Fruit fly (Drosophila melanogaster) whole organism, embryonic: ENCODE data around the gene BORCS6.

ENCODE experiments used
- Atf6 ChIP-seq: fragments of 200-800 bp; sonication (Bioruptor generic); IDR thresholded peaks from 2 replicates; pipeline ENCODE4 v1.3.6; 2022; ENCODE audit warnings: missing biosample characterization, missing genetic modification characterization
- B-H2 ChIP-seq: fragments of 200-800 bp; sonication (Bioruptor generic); optimal IDR thresholded peaks from 2 replicates; lab custom pipeline; 2018; ENCODE audit warnings: missing biosample characterization, mild to moderate bottlenecking, missing genetic modification characterization
- CG11093 ChIP-seq: fragments of 200-800 bp; sonication (Bioruptor generic); IDR thresholded peaks from 3 replicates; pipeline ENCODE4 v1.3.6; 2022; ENCODE audit warnings: missing biosample characterization, missing genetic modification characterization
- CG12659 ChIP-seq: fragments of 200-800 bp; sonication (Bioruptor generic); optimal IDR thresholded peaks from 3 replicates; lab custom pipeline; 2017; ENCODE audit warnings: mild to moderate bottlenecking, missing biosample characterization, missing genetic modification reagents, missing genetic modification characterization
- CG13287 ChIP-seq: fragments of 200-800 bp; sonication (Bioruptor generic); IDR thresholded peaks from 2 replicates; pipeline ENCODE4 v1.3.6; 2022; ENCODE audit warnings: missing biosample characterization, missing genetic modification characterization; ENCODE audit not compliant: partially characterized antibody
- CG13894 ChIP-seq: fragments of 200-800 bp; sonication (Bioruptor generic); optimal IDR thresholded peaks from 3 replicates; lab custom pipeline; 2018; ENCODE audit warnings: missing biosample characterization, mild to moderate bottlenecking, missing genetic modification characterization, moderate library complexity
- CG15073 ChIP-seq: fragments of 200-800 bp; sonication (Bioruptor generic); optimal IDR thresholded peaks from 2 replicates; lab custom pipeline; 2016; ENCODE audit warnings: missing biosample characterization, missing genetic modification characterization
- CG17186 ChIP-seq: fragments of 200-800 bp; sonication (Bioruptor generic); optimal IDR thresholded peaks from 3 replicates; lab custom pipeline; 2017; ENCODE audit warnings: missing biosample characterization, missing genetic modification reagents, missing genetic modification characterization
- CG17361 ChIP-seq: fragments of 200-800 bp; sonication (Bioruptor generic); IDR thresholded peaks from 3 replicates; pipeline ENCODE4 v1.3.6; 2022; ENCODE audit warnings: missing biosample characterization, missing genetic modification characterization
- CG17385 ChIP-seq: fragments of 200-800 bp; sonication (Bioruptor generic); optimal IDR thresholded peaks from 3 replicates; lab custom pipeline; 2018; ENCODE audit warnings: missing biosample characterization, mild to moderate bottlenecking, missing genetic modification characterization
- CG18011 ChIP-seq: fragments of 200-800 bp; sonication (Bioruptor generic); optimal IDR thresholded peaks from 2 replicates; lab custom pipeline; 2017; ENCODE audit warnings: missing biosample characterization, missing genetic modification characterization, mild to moderate bottlenecking, moderate library complexity, missing genotype
- CG1832 ChIP-seq: fragments of 200-800 bp; sonication (Bioruptor generic); optimal IDR thresholded peaks from 2 replicates; lab custom pipeline; 2017; ENCODE audit warnings: missing biosample characterization, mild to moderate bottlenecking, missing genetic modification characterization, inconsistent platforms
- CG2120 ChIP-seq: fragments of 200-800 bp; sonication (Bioruptor generic); optimal IDR thresholded peaks from 3 replicates; lab custom pipeline; 2016; ENCODE audit warnings: missing biosample characterization, missing genetic modification characterization
- CG2199 ChIP-seq: fragments of 200-800 bp; sonication (Bioruptor generic); IDR thresholded peaks from 3 replicates; pipeline ENCODE4 v1.3.6; 2022; ENCODE audit warnings: missing biosample characterization, missing genetic modification characterization
- CG2678 ChIP-seq: fragments of 200-800 bp; sonication (Bioruptor generic); optimal IDR thresholded peaks from 3 replicates; lab custom pipeline; 2019; ENCODE audit warnings: missing biosample characterization, mild to moderate bottlenecking, missing genetic modification characterization, moderate library complexity
- CG31224 ChIP-seq: fragments of 200-800 bp; sonication (Bioruptor generic); IDR thresholded peaks from 2 replicates; pipeline ENCODE4 v1.3.6; 2022; ENCODE audit warnings: missing biosample characterization, missing genetic modification characterization
- CG33213 ChIP-seq: fragments of 200-800 bp; sonication (Bioruptor generic); optimal IDR thresholded peaks from 3 replicates; lab custom pipeline; 2016; ENCODE audit warnings: missing biosample characterization, missing genetic modification characterization
- CG4328 ChIP-seq: fragments of 200-800 bp; sonication (Bioruptor generic); optimal IDR thresholded peaks from 3 replicates; lab custom pipeline; 2017; ENCODE audit warnings: missing biosample characterization, missing genetic modification reagents, missing genetic modification characterization
- CG4707 ChIP-seq: fragments of 200-800 bp; sonication (Bioruptor generic); optimal IDR thresholded peaks from 2 replicates; lab custom pipeline; 2018; ENCODE audit warnings: missing biosample characterization, mild to moderate bottlenecking, missing genetic modification characterization, moderate library complexity
- CG6854 ChIP-seq: fragments of 200-800 bp; sonication (Bioruptor generic); optimal IDR thresholded peaks from 3 replicates; lab custom pipeline; 2017; ENCODE audit warnings: missing biosample characterization, mild to moderate bottlenecking, missing genetic modification characterization
- CG7928 ChIP-seq: fragments of 200-800 bp; sonication (Bioruptor generic); optimal IDR thresholded peaks from 2 replicates; lab custom pipeline; 2017; ENCODE audit warnings: missing biosample characterization, mild to moderate bottlenecking, missing genetic modification characterization
- CG8765 ChIP-seq: fragments of 200-800 bp; sonication (Bioruptor generic); IDR thresholded peaks from 2 replicates; pipeline ENCODE4 v1.3.6; 2022; ENCODE audit warnings: missing biosample characterization, missing genetic modification characterization
- CG9215 ChIP-seq: fragments of 200-800 bp; sonication (Bioruptor generic); IDR thresholded peaks from 2 replicates; pipeline ENCODE4 v1.3.6; 2022; ENCODE audit warnings: missing biosample characterization, missing genetic modification characterization
- CoRest ChIP-seq: fragments of 200-800 bp; sonication (Bioruptor generic); optimal IDR thresholded peaks from 3 replicates; lab custom pipeline; 2018; ENCODE audit warnings: missing biosample characterization, mild to moderate bottlenecking, missing genetic modification characterization, moderate library complexity
- Drgx ChIP-seq: fragments of 200-800 bp; sonication (Bioruptor generic); IDR thresholded peaks from 2 replicates; pipeline ENCODE4 v1.3.6; 2022; ENCODE audit warnings: missing biosample characterization, missing genetic modification characterization
- Ets65A ChIP-seq: fragments of 200-800 bp; sonication (Bioruptor generic); peaks from one replicate; lab custom pipeline; 2016; ENCODE audit warnings: missing biosample characterization, missing genetic modification characterization
- Fer1 ChIP-seq: fragments of 200-800 bp; sonication (Bioruptor generic); optimal IDR thresholded peaks from 2 replicates; lab custom pipeline; 2017; ENCODE audit warnings: missing biosample characterization, mild to moderate bottlenecking, missing genetic modification characterization
- Jarid2 ChIP-seq: fragments of 200-800 bp; sonication (Bioruptor generic); optimal IDR thresholded peaks from 3 replicates; lab custom pipeline; 2017; ENCODE audit warnings: mild to moderate bottlenecking, missing biosample characterization, missing genetic modification reagents, missing genetic modification characterization
- NC2α ChIP-seq: fragments of 200-800 bp; sonication (Bioruptor generic); optimal IDR thresholded peaks from 2 replicates; lab custom pipeline; 2016; ENCODE audit warnings: missing biosample characterization, missing genetic modification characterization
- NK7.1 ChIP-seq: fragments of 200-800 bp; sonication (Bioruptor generic); optimal IDR thresholded peaks from 3 replicates; lab custom pipeline; 2016; ENCODE audit warnings: missing biosample characterization, missing genetic modification characterization
- Nf-YB ChIP-seq: fragments of 200-800 bp; sonication (Bioruptor generic); optimal IDR thresholded peaks from 3 replicates; lab custom pipeline; 2019; ENCODE audit warnings: missing biosample characterization, mild to moderate bottlenecking, missing genetic modification characterization, moderate library complexity
- Sox102F ChIP-seq: fragments of 200-800 bp; sonication (Bioruptor generic); optimal IDR thresholded peaks from 2 replicates; lab custom pipeline; 2018; ENCODE audit warnings: missing biosample characterization, mild to moderate bottlenecking, missing genetic modification characterization, moderate library complexity
- Sry-δ ChIP-seq: fragments of 200-800 bp; sonication (Bioruptor generic); optimal IDR thresholded peaks from 2 replicates; lab custom pipeline; 2016; ENCODE audit warnings: missing biosample characterization, missing genetic modification characterization
- YL-1 ChIP-seq: fragments of 200-800 bp; sonication (Bioruptor generic); optimal IDR thresholded peaks from 3 replicates; lab custom pipeline; 2017; ENCODE audit warnings: missing biosample characterization, mild to moderate bottlenecking, missing genetic modification characterization
- ara ChIP-seq: fragments of 200-800 bp; sonication (Bioruptor generic); IDR thresholded peaks from 2 replicates; pipeline ENCODE4 v1.3.6; 2022; ENCODE audit warnings: missing biosample characterization, missing genetic modification characterization
- bcd ChIP-seq: fragments of 200-800 bp; sonication (Bioruptor generic); optimal IDR thresholded peaks from 2 replicates; lab custom pipeline; 2017; ENCODE audit warnings: missing biosample characterization, mild to moderate bottlenecking, missing genetic modification characterization
- bsh ChIP-seq, 2 experiments: fragments of 200-800 bp; sonication (Bioruptor generic); optimal IDR thresholded peaks; 2 replicates each; lab custom pipeline; 2017 to 2018; ENCODE audit warnings: mild to moderate bottlenecking in 2 of 2, missing biosample characterization in 2 of 2, missing genetic modification characterization in 2 of 2, moderate library complexity in 1 of 2
- crp ChIP-seq, 2 experiments: fragments of 200-800 bp; sonication (Bioruptor generic); optimal IDR thresholded peaks; 2 replicates in 1 of 2; 3 replicates in 1 of 2; lab custom pipeline; 2017; ENCODE audit warnings: missing biosample characterization in 2 of 2, missing genetic modification characterization in 2 of 2, mild to moderate bottlenecking in 1 of 2, moderate library complexity in 1 of 2
- ems ChIP-seq: fragments of 200-800 bp; sonication (Bioruptor generic); optimal IDR thresholded peaks from 3 replicates; lab custom pipeline; 2016; ENCODE audit warnings: missing biosample characterization, missing genetic modification characterization
- esg ChIP-seq: fragments of 200-800 bp; sonication (Bioruptor generic); conservative IDR thresholded peaks from 2 replicates; pipeline ENCODE4 v1.3.6; 2022; ENCODE audit warnings: missing biosample characterization, missing genetic modification characterization
- exex ChIP-seq: fragments of 200-800 bp; sonication (Bioruptor generic); optimal IDR thresholded peaks from 4 replicates; lab custom pipeline; 2018; ENCODE audit warnings: missing biosample characterization, mild to moderate bottlenecking, missing genetic modification characterization, moderate library complexity
- lab ChIP-seq: fragments of 200-800 bp; sonication (Bioruptor generic); optimal IDR thresholded peaks from 3 replicates; lab custom pipeline; 2017; ENCODE audit warnings: missing biosample characterization, missing genetic modification characterization, mild to moderate bottlenecking, moderate library complexity, missing genetic modification reagents
- lov ChIP-seq, 2 experiments: fragments of 200-800 bp in 1 of 2; fragments of >200 bp in 1 of 2; sonication (Bioruptor generic) in 1 of 2; IDR thresholded peaks in 1 of 2; optimal IDR thresholded peaks in 1 of 2; 2 replicates in 1 of 2; 3 replicates in 1 of 2; pipeline versions ENCODE4 v1.3.6 to Lab custom; 2017 to 2022; ENCODE audit warnings: missing biosample characterization in 1 of 2, missing genetic modification characterization in 1 of 2
- luna ChIP-seq: fragments of 200-800 bp; sonication (Bioruptor generic); optimal IDR thresholded peaks from 2 replicates; lab custom pipeline; 2016; ENCODE audit warnings: missing biosample characterization, missing genetic modification characterization
- p53 ChIP-seq: fragments of 200-800 bp; sonication (Bioruptor generic); optimal IDR thresholded peaks from 2 replicates; lab custom pipeline; 2016; ENCODE audit warnings: missing biosample characterization, missing genetic modification characterization
- rib ChIP-seq: fragments of 200-800 bp; sonication (Bioruptor generic); IDR thresholded peaks from 2 replicates; pipeline ENCODE4 v1.3.6; 2022; ENCODE audit warnings: missing biosample characterization, missing genetic modification characterization
- sisA ChIP-seq: fragments of 200-800 bp; sonication (Bioruptor generic); IDR thresholded peaks from 2 replicates; pipeline ENCODE4 v1.3.6; 2022; ENCODE audit warnings: missing biosample characterization, missing genetic modification characterization
- slbo ChIP-seq: fragments of 200-800 bp; sonication (Bioruptor generic); IDR thresholded peaks from 2 replicates; pipeline ENCODE4 v1.3.6; 2022; ENCODE audit warnings: missing biosample characterization, missing genetic modification characterization
- slp2 ChIP-seq: fragments of 200-800 bp; sonication (Bioruptor generic); optimal IDR thresholded peaks from 2 replicates; lab custom pipeline; 2016; ENCODE audit warnings: missing biosample characterization, missing genetic modification characterization
- tll ChIP-seq, 2 experiments: fragments of 200-800 bp in 1 of 2; fragments of >200 bp in 1 of 2; sonication (Bioruptor generic) in 1 of 2; optimal IDR thresholded peaks; 2 replicates each; lab custom pipeline; 2017 to 2019; ENCODE audit warnings: missing biosample characterization in 2 of 2, missing genetic modification characterization in 2 of 2, mild to moderate bottlenecking in 1 of 2, moderate library complexity in 1 of 2

Gene BORCS6

DNA sequence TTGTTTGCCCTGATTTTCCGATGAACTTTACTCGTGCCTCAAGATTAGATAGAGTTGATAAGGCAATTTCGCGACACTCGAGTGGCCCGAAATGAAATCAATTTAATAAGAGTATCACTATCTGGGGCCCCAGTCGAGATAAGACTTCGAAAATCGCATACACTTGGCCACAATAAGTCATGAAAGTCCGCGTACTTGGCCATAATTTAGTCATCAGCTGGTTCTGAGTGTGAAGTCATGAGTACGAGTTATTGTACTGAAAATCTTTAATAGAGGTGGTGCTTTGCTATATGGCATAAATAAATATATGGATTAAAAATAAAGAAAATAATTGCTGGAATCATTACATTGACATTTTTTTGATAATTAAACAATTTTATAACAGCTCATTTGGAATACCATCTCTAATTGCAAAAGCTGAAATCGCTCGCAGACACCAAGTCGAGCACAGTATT, 28.9 kb upstream of the BORCS6 start:
- no peak for TF ChIP-seq ara (GFP tag; lab: Robert Waterston, UW)
- TF ChIP-seq CG31224, result peak; percentile 22; the same call in 1 of the 2 replicates
- TF ChIP-seq slp2, result no peak
- TF ChIP-seq CG4707 (GFP tag; lab: Kevin White, UChicago), result no peak
- no peak for TF ChIP-seq CG13287
- peak; percentile 22; the same call in 1 of the 2 replicates for TF ChIP-seq CG9215 (GFP tag; lab: Robert Waterston, UW)
- TF ChIP-seq CG13894 (tag; lab: Kevin White, UChicago), result peak; percentile 4
- no peak for TF ChIP-seq tll (GFP tag; optimal IDR thresholded peaks at IDR 0.05; lab: Kevin White, UChicago)
- TF ChIP-seq rib, result 0 out of 2 replicates have a peak, but pooled peaks have one; percentile 32
- peak; percentile 63 for TF ChIP-seq slbo
- no peak for TF ChIP-seq ems
- no peak for TF ChIP-seq bsh (GFP tag; optimal IDR thresholded peaks at IDR 0.05; lab: Kevin White, UChicago)
- TF ChIP-seq NK7.1, result no peak
- no peak for TF ChIP-seq Jarid2
- TF ChIP-seq exex (tag; lab: Kevin White, UChicago), result peak; percentile 95
- TF ChIP-seq CG2678 (tag; lab: Kevin White, UChicago), result peak; percentile 49
- TF ChIP-seq CG2199 (GFP tag; lab: Robert Waterston, UW), result no peak
- TF ChIP-seq Fer1, result peak; percentile 46
- no peak for TF ChIP-seq bcd (GFP tag; lab: Kevin White, UChicago)
- no peak for TF ChIP-seq Sry-δ (GFP tag; lab: Kevin White, UChicago)
- no peak for TF ChIP-seq CG6854 (GFP tag; lab: Kevin White, UChicago)
- no peak for TF ChIP-seq CG18011 (GFP tag; lab: Kevin White, UChicago)
- TF ChIP-seq CG8765 (GFP tag; lab: Robert Waterston, UW), result no peak
- peak; percentile 60; the same call in 1 of the 2 replicates for TF ChIP-seq Atf6 (GFP tag; lab: Robert Waterston, UW)
- TF ChIP-seq B-H2, result no peak
- TF ChIP-seq Drgx (GFP tag; lab: Robert Waterston, UW), result peak; percentile 67
- peak; percentile 77 for TF ChIP-seq lab (GFP tag; lab: Kevin White, UChicago)
- no peak for TF ChIP-seq YL-1 (GFP tag; lab: Kevin White, UChicago)
- TF ChIP-seq CG17186 (GFP tag; lab: Kevin White, UChicago), result no peak
- TF ChIP-seq NC2α (GFP tag; lab: Kevin White, UChicago), result no peak
- TF ChIP-seq sisA (GFP tag; lab: Robert Waterston, UW), result no peak
- no peak for TF ChIP-seq CoRest (tag; lab: Kevin White, UChicago)
- no peak for TF ChIP-seq CG11093
- TF ChIP-seq CG15073, result no peak
- TF ChIP-seq CG7928 (GFP tag; lab: Kevin White, UChicago), result no peak
- no peak for TF ChIP-seq Nf-YB (GFP tag; lab: Kevin White, UChicago)
- 0 out of 2 replicates have a peak, but pooled peaks have one; percentile 20 for TF ChIP-seq esg (GFP tag; lab: Robert Waterston, UW)
- no peak for TF ChIP-seq crp (GFP tag; optimal IDR thresholded peaks at IDR 0.05; lab: Kevin White, UChicago)
- TF ChIP-seq p53 (GFP tag; lab: Kevin White, UChicago), result no peak
- TF ChIP-seq luna (GFP tag; lab: Kevin White, UChicago), result no peak
- peak; percentile 11 for TF ChIP-seq CG17385 (GFP tag; lab: Kevin White, UChicago)
- peak; percentile 58 for TF ChIP-seq Ets65A (GFP tag; lab: Kevin White, UChicago)
- no peak for TF ChIP-seq CG4328 (GFP tag; lab: Kevin White, UChicago)
- TF ChIP-seq Sox102F (GFP tag; lab: Kevin White, UChicago), result no peak
- TF ChIP-seq CG33213 (GFP tag; lab: Kevin White, UChicago), result no peak
- TF ChIP-seq CG2120 (GFP tag; lab: Kevin White, UChicago), result peak; percentile 68
- TF ChIP-seq lov (optimal IDR thresholded peaks at IDR 0.05; lab: Kevin White, UChicago), result no peak
- TF ChIP-seq lov (GFP tag; IDR thresholded peaks at IDR 0.05; lab: Robert Waterston, UW), result no peak
- peak; percentile 17 for TF ChIP-seq CG12659
- TF ChIP-seq CG1832 (GFP tag; lab: Kevin White, UChicago), result no peak
- no peak for TF ChIP-seq CG17361 (GFP tag; lab: Robert Waterston, UW)
